Worm (Caenorhabditis elegans) whole organism, L4 larva: ENCODE measurements around the gene K11H3.2.

Experiments used
- F44E2.7 ChIP-seq: fragments of 200-800 bp; sonication (Bioruptor generic); IDR thresholded peaks from 2 replicates; pipeline ENCODE4 v2.1.2; 2022; ENCODE audit warnings: missing genetic modification characterization, missing compliant biosample characterization
- Y105C5A.15 ChIP-seq: fragments of 200-800 bp; sonication (Bioruptor generic); IDR thresholded peaks from 2 replicates; pipeline ENCODE4 v1.3.6; 2022; ENCODE audit warnings: missing genetic modification characterization, missing compliant biosample characterization
- Y5F2A.4 ChIP-seq: fragments of 200-800 bp; sonication (Bioruptor generic); optimal IDR thresholded peaks from 2 replicates; lab custom pipeline; 2018; ENCODE audit warnings: mild to moderate bottlenecking, missing genetic modification characterization, missing compliant biosample characterization
- ZK546.5 ChIP-seq, 2 experiments: sonication (generic microtip); optimal IDR thresholded peaks; 2 replicates each; lab custom pipeline; 2017; ENCODE audit warnings: missing biosample characterization in 2 of 2, missing genetic modification characterization in 2 of 2
- ama-1 ChIP-seq: fragments of 150-350 bp; optimal IDR thresholded peaks from 2 replicates; lab custom pipeline; 2014; ENCODE audit warnings: inconsistent platforms, mixed read lengths
- arid-1 ChIP-seq: fragments of 200-800 bp; sonication (Bioruptor generic); conservative IDR thresholded peaks from 2 replicates; pipeline ENCODE4 v1.3.6; 2022; ENCODE audit warnings: missing genetic modification reagents, missing genetic modification characterization, missing compliant biosample characterization
- ceh-20 ChIP-seq: fragments of 200-800 bp; sonication (Bioruptor generic); IDR thresholded peaks from 2 replicates; pipeline ENCODE4 v1.3.6; 2022; ENCODE audit warnings: missing genetic modification reagents, missing genetic modification characterization, missing compliant biosample characterization
- ceh-44 ChIP-seq: fragments of 200-800 bp; sonication (Bioruptor generic); IDR thresholded peaks from 2 replicates; pipeline ENCODE4 v1.3.6; 2022; ENCODE audit warnings: missing genetic modification reagents, missing genetic modification characterization, missing compliant biosample characterization
- daf-12 ChIP-seq: fragments of 150-350 bp; optimal IDR thresholded peaks from 2 replicates; lab custom pipeline; 2014; ENCODE audit warnings: missing biosample characterization, missing genetic modification reagents, missing genetic modification characterization
- daf-16 ChIP-seq, 3 experiments: sonication (generic microtip); optimal IDR thresholded peaks; 2 replicates each; lab custom pipeline; 2016 to 2017; ENCODE audit warnings: missing genetic modification characterization in 3 of 3, missing genetic modification reagents in 3 of 3, mild to moderate bottlenecking in 2 of 3, missing compliant biosample characterization in 2 of 3, missing biosample characterization in 1 of 3, moderate library complexity in 1 of 3
- duxl-1 ChIP-seq: sonication (generic microtip); optimal IDR thresholded peaks from 2 replicates; lab custom pipeline; 2016; ENCODE audit warnings: mild to moderate bottlenecking, missing genetic modification characterization, moderate library complexity, missing compliant biosample characterization; ENCODE audit not compliant: poor library complexity
- egl-43 ChIP-seq: fragments of 200-800 bp; sonication (Bioruptor generic); IDR thresholded peaks from 2 replicates; pipeline ENCODE4 v1.3.6; 2022; ENCODE audit warnings: missing genetic modification reagents, missing genetic modification characterization, missing compliant biosample characterization
- fkh-10 ChIP-seq: fragments of 150-350 bp; optimal IDR thresholded peaks from 2 replicates; lab custom pipeline; 2014; ENCODE audit warnings: missing biosample characterization, missing genetic modification reagents, missing genetic modification characterization
- gei-8 ChIP-seq: fragments of 200-800 bp; sonication (Bioruptor generic); optimal IDR thresholded peaks from 2 replicates; lab custom pipeline; 2018; ENCODE audit warnings: mild to moderate bottlenecking, missing genetic modification characterization, missing compliant biosample characterization
- hif-1 ChIP-seq, 2 experiments: sonication (generic microtip); optimal IDR thresholded peaks; 2 replicates each; lab custom pipeline; 2016 to 2017; ENCODE audit warnings: missing compliant biosample characterization in 2 of 2, missing genetic modification characterization in 2 of 2, missing genetic modification reagents in 2 of 2, missing genotype in 2 of 2, mild to moderate bottlenecking in 1 of 2
- hlh-11 ChIP-seq: fragments of 200-800 bp; sonication (Bioruptor generic); optimal IDR thresholded peaks from 2 replicates; lab custom pipeline; 2018; ENCODE audit warnings: mild to moderate bottlenecking, missing genetic modification characterization, missing compliant biosample characterization
- hlh-30 ChIP-seq: sonication (generic microtip); optimal IDR thresholded peaks from 2 replicates; lab custom pipeline; 2017; ENCODE audit warnings: antibody characterized with exemption, mild to moderate bottlenecking, missing genetic modification characterization, missing compliant biosample characterization; ENCODE audit not compliant: insufficient read depth
- hmg-1.1 ChIP-seq: fragments of 200-800 bp; sonication (Bioruptor generic); IDR thresholded peaks from 2 replicates; pipeline ENCODE4 v1.3.6; 2022; ENCODE audit warnings: missing genetic modification reagents, missing genetic modification characterization, missing compliant biosample characterization
- jun-1 ChIP-seq: fragments of 150-350 bp; optimal IDR thresholded peaks from 2 replicates; lab custom pipeline; 2014; ENCODE audit warnings: missing biosample characterization, missing genetic modification reagents, missing genetic modification characterization
- lin-1 ChIP-seq: fragments of 200-800 bp; sonication (Bioruptor generic); IDR thresholded peaks from 2 replicates; pipeline ENCODE4 v1.3.6; 2022; ENCODE audit warnings: missing genetic modification reagents, missing genetic modification characterization, missing compliant biosample characterization
- lin-13 ChIP-seq: fragments of 150-350 bp; optimal IDR thresholded peaks from 2 replicates; lab custom pipeline; 2014; ENCODE audit warnings: missing biosample characterization, missing genetic modification reagents, missing genetic modification characterization
- lin-29 ChIP-seq: fragments of 200-800 bp; sonication (Bioruptor generic); IDR thresholded peaks from 2 replicates; pipeline ENCODE4 v1.3.6; 2022; ENCODE audit warnings: missing genetic modification reagents, missing genetic modification characterization, missing compliant biosample characterization
- lin-38 ChIP-seq: fragments of 200-800 bp; sonication (Bioruptor generic); IDR thresholded peaks from 2 replicates; pipeline ENCODE4 v1.3.6; 2022; ENCODE audit warnings: missing genetic modification reagents, missing genetic modification characterization, missing compliant biosample characterization
- lin-39 ChIP-seq: fragments of 150-350 bp; optimal IDR thresholded peaks from 2 replicates; lab custom pipeline; 2014; ENCODE audit warnings: missing biosample characterization, missing genetic modification reagents, missing genetic modification characterization
- madf-9 ChIP-seq: fragments of 200-800 bp; sonication (Bioruptor generic); conservative IDR thresholded peaks from 2 replicates; pipeline ENCODE4 v1.3.6; 2022; ENCODE audit warnings: missing genetic modification reagents, missing genetic modification characterization, missing compliant biosample characterization
- mxl-3 ChIP-seq: fragments of 200-800 bp; sonication (Bioruptor generic); optimal IDR thresholded peaks from 2 replicates; lab custom pipeline; 2018; ENCODE audit warnings: mild to moderate bottlenecking, missing genetic modification characterization, missing compliant biosample characterization
- nhr-102 ChIP-seq: sonication (generic microtip); optimal IDR thresholded peaks from 2 replicates; lab custom pipeline; 2016; ENCODE audit warnings: mild to moderate bottlenecking, missing genetic modification characterization, moderate library complexity, missing compliant biosample characterization
- nhr-11 ChIP-seq: fragments of 150-350 bp; optimal IDR thresholded peaks from 2 replicates; lab custom pipeline; 2014; ENCODE audit warnings: missing biosample characterization, missing genetic modification characterization
- nhr-111 ChIP-seq: fragments of 200-800 bp; sonication (Bioruptor generic); optimal IDR thresholded peaks from 2 replicates; lab custom pipeline; 2018; ENCODE audit warnings: mild to moderate bottlenecking, missing genetic modification characterization, missing compliant biosample characterization
- nhr-28 ChIP-seq: fragments of 150-350 bp; optimal IDR thresholded peaks from 2 replicates; lab custom pipeline; 2014; ENCODE audit warnings: missing biosample characterization, missing genetic modification characterization
- nhr-41 ChIP-seq: fragments of 200-800 bp; sonication (Bioruptor generic); IDR thresholded peaks from 2 replicates; pipeline ENCODE4 v1.3.6; 2022; ENCODE audit warnings: missing genetic modification reagents, missing genetic modification characterization, missing compliant biosample characterization
- nhr-48 ChIP-seq: sonication (generic microtip); optimal IDR thresholded peaks from 2 replicates; lab custom pipeline; 2016; ENCODE audit warnings: mild to moderate bottlenecking, missing genetic modification characterization, missing compliant biosample characterization
- pha-4 ChIP-seq, 2 experiments: fragments of 150-350 bp in 1 of 2; fragments of 200-800 bp in 1 of 2; sonication (Bioruptor generic) in 1 of 2; IDR thresholded peaks in 1 of 2; optimal IDR thresholded peaks in 1 of 2; 2 replicates each; pipeline versions ENCODE4 v1.3.6 to Lab custom; 2014 to 2022; ENCODE audit warnings: missing genetic modification characterization in 2 of 2, missing genetic modification reagents in 2 of 2, missing biosample characterization in 1 of 2, missing compliant biosample characterization in 1 of 2
- pqm-1 ChIP-seq: sonication (generic microtip); optimal IDR thresholded peaks from 2 replicates; lab custom pipeline; 2017; ENCODE audit warnings: missing biosample characterization, missing genetic modification characterization
- skn-1 ChIP-seq: fragments of 150-350 bp; optimal IDR thresholded peaks from 2 replicates; lab custom pipeline; 2014; ENCODE audit warnings: missing biosample characterization, missing genetic modification characterization
- spr-3 ChIP-seq: fragments of 200-800 bp; sonication (Bioruptor generic); optimal IDR thresholded peaks from 2 replicates; lab custom pipeline; 2018; ENCODE audit warnings: mild to moderate bottlenecking, missing genetic modification characterization, missing compliant biosample characterization
- tag-97 ChIP-seq: fragments of 200-800 bp; sonication (Bioruptor generic); IDR thresholded peaks from 2 replicates; pipeline ENCODE4 v1.3.6; 2022; ENCODE audit warnings: missing genetic modification characterization, missing compliant biosample characterization
- unc-62 ChIP-seq, 3 experiments: fragments of 150-350 bp in 1 of 3; sonication (generic microtip); optimal IDR thresholded peaks in 2 of 3; peaks in 1 of 3; 1 replicate in 1 of 3; 2 replicates in 2 of 3; lab custom pipeline; 2014 to 2017; ENCODE audit warnings: missing biosample characterization in 3 of 3, missing genetic modification characterization in 3 of 3, missing genetic modification reagents in 3 of 3, missing genotype in 1 of 3
- zip-2 ChIP-seq: fragments of 150-350 bp; optimal IDR thresholded peaks from 2 replicates; lab custom pipeline; 2014; ENCODE audit warnings: missing biosample characterization, missing genetic modification characterization

The K11H3.2 gene

ce11 chrIII:9859133-9859775, 13.1 kb downstream of the K11H3.2 start, which contains the start of gene gpdh-2:
Gene gpdh-2 (minus strand): TSS chrIII:9859183.
- TF ChIP-seq daf-16 (GFP tag; optimal IDR thresholded peaks at IDR 0.05; lab: Kevin White, UChicago) (peak in 1 of 2 experiments; percentile 81), daf-16 (tag; optimal IDR thresholded peaks at IDR 0.05; lab: Kevin White, UChicago) (no peak), lin-1 (GFP tag; lab: Robert Waterston, UW) (no peak)

ce11 chrIII:9860201-9860780, 14.1 kb downstream of the K11H3.2 start, which contains the start of gene twk-48:
Gene twk-48 (plus strand): TSS chrIII:9860730.
- TF ChIP-seq fkh-10 (GFP tag; lab: Kevin White, UChicago) (peak; percentile 34), pha-4 (GFP tag; IDR thresholded peaks at IDR 0.05; lab: Robert Waterston, UW) (no peak), pha-4 (tag; optimal IDR thresholded peaks at IDR 0.05; lab: Kevin White, UChicago) (no peak), daf-12 (tag; lab: Kevin White, UChicago) (no peak), nhr-111 (GFP tag; lab: Kevin White, UChicago) (no peak), unc-62 (GFP tag; optimal IDR thresholded peaks at IDR 0.05 in 1 of 2; lab: Kevin White, UChicago) (peak in 1 of 2 experiments; percentile 85), unc-62 (tag; optimal IDR thresholded peaks at IDR 0.05; lab: Kevin White, UChicago) (no peak), madf-9 (GFP tag; lab: Robert Waterston, UW) (no peak), nhr-48 (tag; lab: Kevin White, UChicago) (no peak), hlh-11 (no peak), ZK546.5 (tag; optimal IDR thresholded peaks at IDR 0.05; lab: Kevin White, UChicago) (no peak), lin-1 (GFP tag; lab: Robert Waterston, UW) (no peak), spr-3 (no peak), Y105C5A.15 (GFP tag; lab: Robert Waterston, UW) (no peak), lin-39 (peak; percentile 7)

- TF ChIP-seq lin-29 (GFP tag; lab: Robert Waterston, UW), result no peak
- peak; percentile 32 for TF ChIP-seq Y5F2A.4 (GFP tag; lab: Kevin White, UChicago)
- peak; percentile 78 for TF ChIP-seq gei-8 (GFP tag; lab: Kevin White, UChicago)
- peak; percentile 81 for TF ChIP-seq ceh-20 (GFP tag; lab: Robert Waterston, UW)
- peak; percentile 45 for TF ChIP-seq duxl-1 (tag; lab: Kevin White, UChicago)
- TF ChIP-seq daf-16 (GFP tag; optimal IDR thresholded peaks at IDR 0.05; lab: Kevin White, UChicago), result peak in 1 of 2 experiments; percentile 18
- peak; percentile 40 for TF ChIP-seq daf-16 (tag; optimal IDR thresholded peaks at IDR 0.05; lab: Kevin White, UChicago)
- peak; percentile 60 for TF ChIP-seq lin-13 (GFP tag; lab: Kevin White, UChicago)
- TF ChIP-seq ama-1 (lab: Kevin White, UChicago), result no peak
- TF ChIP-seq skn-1 (tag; lab: Kevin White, UChicago), result no peak
- TF ChIP-seq mxl-3 (GFP tag; lab: Kevin White, UChicago), result peak; percentile 52
- TF ChIP-seq lin-38 (GFP tag; lab: Robert Waterston, UW), result peak; percentile 82
- TF ChIP-seq hlh-11, result peak; percentile 30
- TF ChIP-seq arid-1 (GFP tag; lab: Robert Waterston, UW), result peak; percentile 83
- TF ChIP-seq hlh-30 (tag; lab: Kevin White, UChicago), result peak; percentile 71
- TF ChIP-seq nhr-11 (tag; lab: Kevin White, UChicago), result peak; percentile 5
- peak; percentile 17 for TF ChIP-seq nhr-102 (tag; lab: Kevin White, UChicago)
- TF ChIP-seq egl-43 (GFP tag; lab: Robert Waterston, UW), result peak; percentile 94
- no peak for TF ChIP-seq nhr-28
- TF ChIP-seq unc-62 (GFP tag; optimal IDR thresholded peaks at IDR 0.05 in 1 of 2; lab: Kevin White, UChicago), result peak in 1 of 2 experiments; percentile 96
- TF ChIP-seq unc-62 (tag; optimal IDR thresholded peaks at IDR 0.05; lab: Kevin White, UChicago), result no peak
- TF ChIP-seq ceh-44 (GFP tag; lab: Robert Waterston, UW), result peak; percentile 82
- TF ChIP-seq pqm-1 (tag; lab: Kevin White, UChicago), result no peak
- TF ChIP-seq jun-1 (tag; lab: Kevin White, UChicago), result no peak
- TF ChIP-seq lin-39, result no peak
- TF ChIP-seq nhr-41 (GFP tag; lab: Robert Waterston, UW), result peak; percentile 84
- peak; percentile 89; the same call in 1 of the 2 replicates for TF ChIP-seq F44E2.7 (GFP tag; lab: Robert Waterston, UW)
- no peak for TF ChIP-seq tag-97
- TF ChIP-seq hif-1 (tag; optimal IDR thresholded peaks at IDR 0.05; lab: Kevin White, UChicago), result peak in 1 of 2 experiments; percentile 57
- TF ChIP-seq zip-2 (tag; lab: Kevin White, UChicago), result peak; percentile 5
- peak; percentile 8 for TF ChIP-seq spr-3
- TF ChIP-seq pha-4 (GFP tag; IDR thresholded peaks at IDR 0.05; lab: Robert Waterston, UW), result peak; percentile 81; the same call in 1 of the 2 replicates
- no peak for TF ChIP-seq pha-4 (tag; optimal IDR thresholded peaks at IDR 0.05; lab: Kevin White, UChicago)
- TF ChIP-seq hmg-1.1 (GFP tag; lab: Robert Waterston, UW), result peak; percentile 85
These were observed 15.5 kb downstream of the K11H3.2 start for ce11 chrIII:9861470-9862342.
